Fruit fly (Drosophila melanogaster): Measurements from ENCODE around the gene eIF4H1.
A peak's percentile ranks its signal among the peaks of the same experiment; 100 is the strongest.

Gene eIF4H1

dm6 chrX:16441245-16441644 lies 7.2 kb upstream of the eIF4H1 start, which contains the start of the genes Cdc50 and rngo:
TSS of gene Cdc50 (minus strand) at chrX:16441296.
TSS of gene rngo (plus strand) at chrX:16441433.
- TF ChIP-seq CG12071 (GFP tag; optimal IDR thresholded peaks at IDR 0.05) = no peak
- TF ChIP-seq Dip3 (GFP tag; optimal IDR thresholded peaks at IDR 0.05) = no peak
- TF ChIP-seq E2f2 (GFP tag; IDR thresholded peaks at IDR 0.05) = peak; percentile 75
- no peak for TF ChIP-seq CG7357 (GFP tag; IDR thresholded peaks at IDR 0.05)
- TF ChIP-seq zfh1 (GFP tag; IDR thresholded peaks at IDR 0.05) = no peak
- peak; percentile 96 for TF ChIP-seq hbn (GFP tag; IDR thresholded peaks at IDR 0.05; ENCODE audit: partially characterized antibody)
- TF ChIP-seq salm (tag; optimal IDR thresholded peaks at IDR 0.05) = no peak
- no peak for TF ChIP-seq h (optimal IDR thresholded peaks at IDR 0.05)
- no peak for TF ChIP-seq CG10321 (GFP tag; IDR thresholded peaks at IDR 0.05)
- TF ChIP-seq en (GFP tag; optimal IDR thresholded peaks at IDR 0.05) = no peak
- no peak for TF ChIP-seq Hr39 (optimal IDR thresholded peaks at IDR 0.05)
- no peak for TF ChIP-seq HHEX (GFP tag; optimal IDR thresholded peaks at IDR 0.05)
- no peak for TF ChIP-seq CG10462 (GFP tag; optimal IDR thresholded peaks at IDR 0.05)
- no peak for TF ChIP-seq p53 (GFP tag; optimal IDR thresholded peaks at IDR 0.05)
- TF ChIP-seq Dp (GFP tag; optimal IDR thresholded peaks at IDR 0.05) = peak; percentile 63
- no peak for TF ChIP-seq Gsc (GFP tag; IDR thresholded peaks at IDR 0.05)
- no peak for TF ChIP-seq bab2 (GFP tag; optimal IDR thresholded peaks at IDR 0.05)
- peak; percentile 38 for TF ChIP-seq CG2120 (GFP tag; optimal IDR thresholded peaks at IDR 0.05)
- TF ChIP-seq CG31224 (GFP tag; IDR thresholded peaks at IDR 0.05) = no peak
- no peak for TF ChIP-seq prd (optimal IDR thresholded peaks at IDR 0.05)
- TF ChIP-seq prd (GFP tag; IDR thresholded peaks at IDR 0.05) = no peak
- no peak for TF ChIP-seq toy (GFP tag; IDR thresholded peaks at IDR 0.05)
- peak; percentile 26 for TF ChIP-seq CG10979 (tag; optimal IDR thresholded peaks at IDR 0.05)
- TF ChIP-seq Usf (GFP tag; optimal IDR thresholded peaks at IDR 0.05) = no peak
- no peak for TF ChIP-seq seq (GFP tag; IDR thresholded peaks at IDR 0.05)
- no peak for TF ChIP-seq crc (GFP tag; optimal IDR thresholded peaks at IDR 0.05)
- peak; percentile 1 for TF ChIP-seq BtbVII (GFP tag; optimal IDR thresholded peaks at IDR 0.05)
- TF ChIP-seq ham (GFP tag; IDR thresholded peaks at IDR 0.05) = no peak
- no peak for TF ChIP-seq lmd (GFP tag; IDR thresholded peaks at IDR 0.05)
- TF ChIP-seq so (GFP tag; IDR thresholded peaks at IDR 0.05) = no peak
- TF ChIP-seq danr (GFP tag; IDR thresholded peaks at IDR 0.05) = no peak
- TF ChIP-seq CG8290 (GFP tag; optimal IDR thresholded peaks at IDR 0.05) = peak; percentile 31
- TF ChIP-seq CG8290 (tag; optimal IDR thresholded peaks at IDR 0.05) = peak in 1 of 2 experiments; percentile 29
- no peak for TF ChIP-seq Gug (GFP tag; IDR thresholded peaks at IDR 0.05)
- TF ChIP-seq Deaf1 (tag; optimal IDR thresholded peaks at IDR 0.05) = no peak
- TF ChIP-seq pum (GFP tag; optimal IDR thresholded peaks at IDR 0.05) = peak; percentile 20
- peak in 1 of 3 experiments; percentile 64 for TF ChIP-seq Stat92E (GFP tag; optimal IDR thresholded peaks at IDR 0.05)
- TF ChIP-seq CG32532 (GFP tag; IDR thresholded peaks at IDR 0.05) = no peak
- TF ChIP-seq CG13775 (GFP tag; optimal IDR thresholded peaks at IDR 0.05) = peak; percentile 49
- TF ChIP-seq Antp (GFP tag; optimal IDR thresholded peaks at IDR 0.05) = no peak
- peak; percentile 12 for TF ChIP-seq mam (GFP tag; optimal IDR thresholded peaks at IDR 0.05)
- no peak for TF ChIP-seq HLH3B (GFP tag; IDR thresholded peaks at IDR 0.05)
- TF ChIP-seq CG9797 (GFP tag; optimal IDR thresholded peaks at IDR 0.05) = peak; percentile 56
- TF ChIP-seq fru (optimal IDR thresholded peaks at IDR 0.05) = no peak
- peak; percentile 1 for TF ChIP-seq luna (GFP tag; optimal IDR thresholded peaks at IDR 0.05)
- TF ChIP-seq CTCF (GFP tag; optimal IDR thresholded peaks at IDR 0.05) = peak; percentile 46
- TF ChIP-seq CG33213 (GFP tag; optimal IDR thresholded peaks at IDR 0.05) = peak; percentile 23
- TF ChIP-seq CG12769 (tag; optimal IDR thresholded peaks at IDR 0.05) = no peak
- no peak for TF ChIP-seq Nf-YB (GFP tag; optimal IDR thresholded peaks at IDR 0.05)
- TF ChIP-seq crp (GFP tag; optimal IDR thresholded peaks at IDR 0.05) = peak in 1 of 2 experiments; percentile 28
- TF ChIP-seq CG12236 (GFP tag; optimal IDR thresholded peaks at IDR 0.05) = no peak
- TF ChIP-seq CG8359 (GFP tag; optimal IDR thresholded peaks at IDR 0.05; ENCODE audit: borderline replicate concordance) = no peak
- no peak for TF ChIP-seq pnt (GFP tag; optimal IDR thresholded peaks at IDR 0.05)
- TF ChIP-seq NC2β (GFP tag; optimal IDR thresholded peaks at IDR 0.05) = no peak
- no peak for TF ChIP-seq CG14441 (GFP tag; IDR thresholded peaks at IDR 0.05)
